Worm (Caenorhabditis elegans): Measurements from ENCODE around the gene sup-12.

ce11 chrX:3915748-3916147 lies 11.4 kb downstream of the sup-12 start, which contains the start of gene idpp-9:
- TF ChIP-seq ceh-83 (GFP tag; optimal IDR thresholded peaks at IDR 0.05) (no peak), nhr-76 (tag; optimal IDR thresholded peaks at IDR 0.05) (no peak), pha-4 (tag; optimal IDR thresholded peaks at IDR 0.05) (no peak), zip-8 (tag; optimal IDR thresholded peaks at IDR 0.05) (no peak), elt-1 (tag; optimal IDR thresholded peaks at IDR 0.05; ENCODE audit: borderline replicate concordance, insufficient read depth) (no peak), unc-62 (GFP tag; optimal IDR thresholded peaks at IDR 0.05) (no peak), mab-5 (tag; optimal IDR thresholded peaks at IDR 0.05) (no peak), ztf-11 (tag; optimal IDR thresholded peaks at IDR 0.05) (no peak), cnd-1 (tag; optimal IDR thresholded peaks at IDR 0.05) (no peak), lsy-2 (tag; optimal IDR thresholded peaks at IDR 0.05) (no peak), nhr-12 (tag; optimal IDR thresholded peaks at IDR 0.05) (no peak), ces-1 (GFP tag; optimal IDR thresholded peaks at IDR 0.05) (no peak)

Measured in whole organism, mixed stage, embryonic.